Worm (Caenorhabditis elegans) whole organism, L4 larva: ENCODE results near the gene C44B9.2.

ENCODE experiments used
- D1046.2 ChIP-seq: fragments of 200-800 bp; sonication (Bioruptor generic); IDR thresholded peaks from 2 replicates; pipeline ENCODE4 v1.3.6; 2022; ENCODE audit warnings: missing genetic modification characterization, missing compliant biosample characterization
- F37D6.2 ChIP-seq: sonication (generic microtip); optimal IDR thresholded peaks from 2 replicates; lab custom pipeline; 2016; ENCODE audit warnings: mild to moderate bottlenecking, missing genetic modification characterization, missing compliant biosample characterization
- F49E8.2 ChIP-seq: sonication (generic microtip); optimal IDR thresholded peaks from 2 replicates; lab custom pipeline; 2016; ENCODE audit warnings: missing compliant biosample characterization, mild to moderate bottlenecking, missing genetic modification characterization, borderline replicate concordance
- Y105C5A.15 ChIP-seq: fragments of 200-800 bp; sonication (Bioruptor generic); IDR thresholded peaks from 2 replicates; pipeline ENCODE4 v1.3.6; 2022; ENCODE audit warnings: missing genetic modification characterization, missing compliant biosample characterization
- Y75B8A.6 ChIP-seq: fragments of 200-800 bp; sonication (Bioruptor generic); IDR thresholded peaks from 2 replicates; pipeline ENCODE4 v1.3.6; 2022; ENCODE audit warnings: missing genetic modification reagents, missing genetic modification characterization, missing compliant biosample characterization
- ZK546.5 ChIP-seq, 2 experiments: sonication (generic microtip); optimal IDR thresholded peaks; 2 replicates each; lab custom pipeline; 2017; ENCODE audit warnings: missing biosample characterization in 2 of 2, missing genetic modification characterization in 2 of 2
- aha-1 ChIP-seq: fragments of 150-350 bp; peaks from one replicate; lab custom pipeline; 2014; ENCODE audit warnings: missing biosample characterization, missing genetic modification characterization
- aly-2 ChIP-seq: sonication (generic microtip); optimal IDR thresholded peaks from 2 replicates; lab custom pipeline; 2018; ENCODE audit warnings: missing biosample characterization, missing genetic modification characterization
- duxl-1 ChIP-seq: sonication (generic microtip); optimal IDR thresholded peaks from 2 replicates; lab custom pipeline; 2016; ENCODE audit warnings: mild to moderate bottlenecking, missing genetic modification characterization, moderate library complexity, missing compliant biosample characterization; ENCODE audit not compliant: poor library complexity
- dve-1 ChIP-seq: sonication (generic microtip); optimal IDR thresholded peaks from 2 replicates; lab custom pipeline; 2017; ENCODE audit warnings: antibody characterized with exemption, mild to moderate bottlenecking, missing genetic modification characterization, missing compliant biosample characterization; ENCODE audit not compliant: insufficient read depth
- egl-27 ChIP-seq: sonication (generic microtip); optimal IDR thresholded peaks from 3 replicates; lab custom pipeline; 2017; ENCODE audit warnings: missing biosample characterization, missing genetic modification reagents, missing genetic modification characterization
- gei-8 ChIP-seq: fragments of 200-800 bp; sonication (Bioruptor generic); optimal IDR thresholded peaks from 2 replicates; lab custom pipeline; 2018; ENCODE audit warnings: mild to moderate bottlenecking, missing genetic modification characterization, missing compliant biosample characterization
- hmg-1.1 ChIP-seq: fragments of 200-800 bp; sonication (Bioruptor generic); IDR thresholded peaks from 2 replicates; pipeline ENCODE4 v1.3.6; 2022; ENCODE audit warnings: missing genetic modification reagents, missing genetic modification characterization, missing compliant biosample characterization
- lim-7 ChIP-seq: fragments of 200-800 bp; sonication (Bioruptor generic); IDR thresholded peaks from 2 replicates; pipeline ENCODE4 v1.3.6; 2022; ENCODE audit warnings: missing genetic modification characterization, missing compliant biosample characterization
- lin-13 ChIP-seq: fragments of 150-350 bp; optimal IDR thresholded peaks from 2 replicates; lab custom pipeline; 2014; ENCODE audit warnings: missing biosample characterization, missing genetic modification reagents, missing genetic modification characterization
- lin-15B ChIP-seq: fragments of 150-350 bp; sonication (generic microtip); optimal IDR thresholded peaks from 3 replicates; lab custom pipeline; 2014; ENCODE audit warnings: missing biosample characterization, missing genetic modification characterization
- lin-38 ChIP-seq: fragments of 200-800 bp; sonication (Bioruptor generic); IDR thresholded peaks from 2 replicates; pipeline ENCODE4 v1.3.6; 2022; ENCODE audit warnings: missing genetic modification reagents, missing genetic modification characterization, missing compliant biosample characterization
- lsy-2 ChIP-seq, 2 experiments: fragments of 150-350 bp in 1 of 2; sonication (generic microtip) in 1 of 2; optimal IDR thresholded peaks; 2 replicates each; lab custom pipeline; 2014 to 2017; ENCODE audit warnings: missing biosample characterization in 2 of 2, missing genetic modification characterization in 2 of 2
- madf-5 ChIP-seq, 2 experiments: fragments of 200-800 bp; sonication (Bioruptor generic); IDR thresholded peaks; 2 replicates each; pipeline ENCODE4 v1.3.6; 2022; ENCODE audit warnings: missing compliant biosample characterization in 2 of 2, missing genetic modification characterization in 2 of 2
- mdl-1 ChIP-seq, 2 experiments: fragments of 150-350 bp in 1 of 2; sonication (generic microtip) in 1 of 2; optimal IDR thresholded peaks; 2 replicates each; lab custom pipeline; 2014 to 2017; ENCODE audit warnings: missing biosample characterization in 2 of 2, missing genetic modification characterization in 2 of 2
- mes-2 ChIP-seq: sonication (generic microtip); optimal IDR thresholded peaks from 2 replicates; lab custom pipeline; 2016; ENCODE audit warnings: missing genotype, mild to moderate bottlenecking, missing genetic modification characterization, missing compliant biosample characterization; ENCODE audit not compliant: poor library complexity, severe bottlenecking
- mxl-2 ChIP-seq: fragments of 200-800 bp; sonication (Bioruptor generic); conservative IDR thresholded peaks from 2 replicates; pipeline ENCODE4 v1.3.6; 2022; ENCODE audit warnings: missing genetic modification reagents, missing genetic modification characterization, missing compliant biosample characterization
- nhr-25 ChIP-seq: sonication (generic microtip); optimal IDR thresholded peaks from 2 replicates; lab custom pipeline; 2017; ENCODE audit warnings: missing genetic modification characterization, mild to moderate bottlenecking, missing compliant biosample characterization, antibody characterized with exemption, moderate library complexity, borderline replicate concordance; ENCODE audit not compliant: insufficient read depth
- php-3 ChIP-seq: fragments of 200-800 bp; sonication (Bioruptor generic); IDR thresholded peaks from 2 replicates; pipeline ENCODE4 v1.3.6; 2022; ENCODE audit warnings: missing genetic modification reagents, missing genetic modification characterization, missing compliant biosample characterization
- rbr-2 ChIP-seq: sonication (generic microtip); optimal IDR thresholded peaks from 2 replicates; lab custom pipeline; 2016; ENCODE audit warnings: missing genotype, missing genetic modification characterization, missing compliant biosample characterization
- set-16 ChIP-seq: fragments of 200-800 bp; sonication (Bioruptor generic); IDR thresholded peaks from 2 replicates; pipeline ENCODE4 v1.3.6; 2022; ENCODE audit warnings: missing genetic modification reagents, missing genetic modification characterization, missing compliant biosample characterization
- snpc-1.2 ChIP-seq: fragments of 200-800 bp; sonication (Bioruptor generic); IDR thresholded peaks from 2 replicates; pipeline ENCODE4 v1.3.6; 2022; ENCODE audit warnings: missing genetic modification reagents, missing genetic modification characterization, missing compliant biosample characterization
- spr-1 ChIP-seq: sonication (generic microtip); optimal IDR thresholded peaks from 2 replicates; lab custom pipeline; 2016; ENCODE audit warnings: mild to moderate bottlenecking, missing genetic modification characterization, missing compliant biosample characterization
- tag-97 ChIP-seq: fragments of 200-800 bp; sonication (Bioruptor generic); IDR thresholded peaks from 2 replicates; pipeline ENCODE4 v1.3.6; 2022; ENCODE audit warnings: missing genetic modification characterization, missing compliant biosample characterization
- tra-1 ChIP-seq: fragments of 200-800 bp; sonication (Bioruptor generic); IDR thresholded peaks from 2 replicates; pipeline ENCODE4 v1.3.6; 2022; ENCODE audit warnings: missing genetic modification reagents, missing genetic modification characterization, missing compliant biosample characterization
- unc-62 ChIP-seq, 3 experiments: fragments of 150-350 bp in 1 of 3; sonication (generic microtip); optimal IDR thresholded peaks in 2 of 3; peaks in 1 of 3; 1 replicate in 1 of 3; 2 replicates in 2 of 3; lab custom pipeline; 2014 to 2017; ENCODE audit warnings: missing biosample characterization in 3 of 3, missing genetic modification characterization in 3 of 3, missing genetic modification reagents in 3 of 3, missing genotype in 1 of 3
- ztf-11 ChIP-seq: fragments of 150-350 bp; optimal IDR thresholded peaks from 2 replicates; lab custom pipeline; 2014; ENCODE audit warnings: missing biosample characterization, missing genetic modification characterization

The C44B9.2 gene

DNA sequence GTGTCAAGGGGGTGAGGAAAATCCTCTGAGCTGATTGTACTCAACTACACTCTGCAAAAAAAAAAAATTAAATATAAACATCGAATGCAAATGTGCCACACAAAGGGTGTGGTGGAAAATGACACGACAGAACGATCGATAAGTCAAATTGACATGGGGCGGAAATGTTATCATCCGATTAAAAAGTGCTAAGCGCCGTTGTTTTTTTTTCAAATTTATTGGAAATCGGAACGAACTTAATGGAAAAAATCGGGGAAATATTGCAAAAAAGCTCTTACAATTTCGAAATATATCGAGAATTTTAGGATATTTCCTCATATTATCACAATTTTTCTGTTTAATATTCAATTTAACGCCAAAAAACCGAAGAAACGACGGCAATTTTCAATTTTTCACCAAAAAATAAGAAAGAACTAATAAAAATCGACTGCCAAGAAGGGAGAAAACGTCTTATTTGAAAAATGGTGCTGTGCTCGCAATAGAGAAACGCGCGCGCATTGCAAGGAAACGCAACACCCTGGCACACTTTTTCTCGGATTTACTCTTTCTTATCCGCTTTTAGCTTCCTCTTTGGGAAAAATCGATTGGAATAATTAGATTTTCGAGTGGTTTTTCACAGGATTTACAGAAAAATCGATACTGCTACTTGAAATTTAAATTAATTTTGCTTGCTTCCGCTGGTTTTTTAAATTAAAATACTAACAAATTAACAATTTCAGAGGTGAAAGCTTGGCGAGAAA is 6.4 kb upstream of the C44B9.2 start, which contains the start of the genes cey-4 and vps-50 (continued):
- no peak for TF ChIP-seq lin-15B (tag; lab: Kevin White, UChicago)
- TF ChIP-seq lin-38 (GFP tag; lab: Robert Waterston, UW), result peak; percentile 35
- TF ChIP-seq F49E8.2 (tag; lab: Kevin White, UChicago), result no peak
- no peak for TF ChIP-seq duxl-1 (tag; lab: Kevin White, UChicago)
- TF ChIP-seq set-16, result no peak
- TF ChIP-seq tag-97 (GFP tag; lab: Robert Waterston, UW), result no peak
- TF ChIP-seq php-3 (GFP tag; lab: Robert Waterston, UW), result no peak
- TF ChIP-seq lsy-2 (tag; optimal IDR thresholded peaks at IDR 0.05; lab: Kevin White, UChicago), result peak in 1 of 2 experiments; percentile 45
- TF ChIP-seq Y105C5A.15, result no peak
- no peak for TF ChIP-seq aly-2 (tag; lab: Kevin White, UChicago)
- TF ChIP-seq dve-1 (tag; lab: Kevin White, UChicago), result peak; percentile 17

DNA sequence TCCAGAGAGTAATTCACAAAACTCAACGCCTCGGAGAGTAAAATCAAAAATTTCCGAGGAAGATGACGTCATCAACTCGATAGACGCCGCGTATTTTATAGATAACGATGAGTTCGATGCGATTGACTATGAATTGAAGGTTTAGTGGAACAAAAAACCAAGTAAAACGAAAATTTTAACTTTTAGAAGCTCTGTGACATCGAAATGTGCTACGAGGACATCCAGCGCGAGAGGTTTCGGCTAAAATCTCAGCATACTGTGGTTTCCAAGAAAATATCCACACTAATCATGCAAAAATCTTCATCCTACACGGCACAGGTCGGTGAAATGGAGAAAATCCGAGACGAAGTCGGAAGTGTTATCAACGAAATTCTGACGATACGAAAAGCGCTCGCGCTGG is 5.6 kb upstream of the C44B9.2 start:
- peak; percentile 52 for TF ChIP-seq aha-1 (tag; lab: Kevin White, UChicago)
- no peak for TF ChIP-seq hmg-1.1
- TF ChIP-seq madf-5 (GFP tag; IDR thresholded peaks at IDR 0.05; lab: Robert Waterston, UW), result no peak

DNA sequence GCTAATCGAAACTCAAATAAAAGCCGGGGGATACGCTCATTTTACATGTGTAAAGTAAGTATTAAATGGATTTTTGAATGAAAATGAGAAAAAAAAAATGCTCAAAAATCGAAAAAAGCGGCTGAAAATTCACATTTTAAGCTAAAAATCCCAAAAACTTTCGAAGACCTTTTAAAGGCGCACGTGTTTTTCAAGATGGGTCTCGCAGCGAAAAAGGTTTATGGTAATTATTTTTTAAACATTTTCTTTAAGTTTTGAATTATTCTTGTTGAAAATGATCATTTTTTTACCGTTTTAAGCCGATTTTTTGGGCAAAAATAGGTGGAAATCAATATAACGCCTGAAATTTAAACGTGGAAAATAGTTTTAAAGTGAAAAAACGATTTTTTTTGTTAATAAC is 5.1 kb upstream of the C44B9.2 start:
- TF ChIP-seq D1046.2 (GFP tag; lab: Robert Waterston, UW), result no peak
- TF ChIP-seq mxl-2 (GFP tag; lab: Robert Waterston, UW), result no peak
- TF ChIP-seq unc-62 (GFP tag; optimal IDR thresholded peaks at IDR 0.05 in 1 of 2; lab: Kevin White, UChicago), result no peak
- TF ChIP-seq unc-62 (tag; optimal IDR thresholded peaks at IDR 0.05; lab: Kevin White, UChicago), result no peak
- no peak for TF ChIP-seq lin-13 (GFP tag; lab: Kevin White, UChicago)
- no peak for TF ChIP-seq egl-27 (tag; lab: Kevin White, UChicago)
- TF ChIP-seq lim-7 (GFP tag; lab: Robert Waterston, UW), result no peak
- TF ChIP-seq mes-2, result no peak
- TF ChIP-seq rbr-2 (tag; lab: Kevin White, UChicago), result no peak
- TF ChIP-seq ZK546.5 (tag; optimal IDR thresholded peaks at IDR 0.05; lab: Kevin White, UChicago), result no peak
- TF ChIP-seq ztf-11 (tag; lab: Kevin White, UChicago), result no peak
- TF ChIP-seq Y75B8A.6 (GFP tag; lab: Robert Waterston, UW), result no peak
- TF ChIP-seq nhr-25 (tag; lab: Kevin White, UChicago), result no peak
- no peak for TF ChIP-seq F37D6.2
- no peak for TF ChIP-seq gei-8 (GFP tag; lab: Kevin White, UChicago)
- no peak for TF ChIP-seq spr-1 (tag; lab: Kevin White, UChicago)
- TF ChIP-seq, all 104 proteins: peak for 0

DNA sequence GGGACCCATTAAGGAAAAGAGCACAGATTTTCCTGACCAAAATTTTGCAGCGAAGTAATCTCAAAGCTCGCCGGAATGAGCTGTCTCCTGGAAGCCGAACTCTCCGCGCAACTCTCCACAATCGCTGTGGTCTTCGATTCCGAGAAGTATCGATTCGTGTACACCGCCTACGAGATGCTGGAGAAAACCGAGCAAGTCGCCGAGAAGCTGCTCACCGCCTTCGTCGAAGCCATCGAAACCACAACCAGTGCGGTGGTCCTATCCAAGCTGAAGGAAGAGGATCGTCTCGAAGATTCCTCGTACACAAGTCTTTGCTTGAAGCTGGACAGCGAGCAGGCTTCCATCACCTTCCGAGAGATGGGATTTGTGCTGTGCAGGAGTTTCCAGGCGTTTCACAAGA is 4.4 kb upstream of the C44B9.2 start:
- TF ChIP-seq mdl-1 (tag; optimal IDR thresholded peaks at IDR 0.05; lab: Kevin White, UChicago) (no peak), snpc-1.2 (GFP tag; lab: Robert Waterston, UW) (no peak), tra-1 (GFP tag; lab: Robert Waterston, UW) (no peak), set-16 (peak; percentile 62), duxl-1 (tag; lab: Kevin White, UChicago) (no peak), hmg-1.1 (no peak), aha-1 (tag; lab: Kevin White, UChicago) (peak; percentile 42)
